Fruit fly (Drosophila melanogaster) whole organism, embryonic: Measurements from ENCODE around the gene mthl14.

ENCODE experiments used
- Asciz ChIP-seq: fragments of 200-800 bp; sonication (Bioruptor generic); optimal IDR thresholded peaks from 2 replicates; lab custom pipeline; 2017; ENCODE audit warnings: missing biosample characterization, mild to moderate bottlenecking, missing genetic modification characterization, missing genetic modification reagents
- Atf-2 ChIP-seq: fragments of 200-800 bp; sonication (Bioruptor generic); optimal IDR thresholded peaks from 2 replicates; lab custom pipeline; 2016; ENCODE audit warnings: missing biosample characterization, missing genetic modification characterization
- BtbVII ChIP-seq: fragments of 200-800 bp; sonication (Bioruptor generic); optimal IDR thresholded peaks from 3 replicates; lab custom pipeline; 2017; ENCODE audit warnings: missing biosample characterization, mild to moderate bottlenecking, missing genetic modification characterization
- CG1024 ChIP-seq: fragments of 200-800 bp; sonication (Bioruptor generic); IDR thresholded peaks from 2 replicates; pipeline ENCODE4 v1.3.6; 2022; ENCODE audit warnings: missing biosample characterization, missing genetic modification characterization
- CG10366 ChIP-seq: fragments of 200-800 bp; sonication (Bioruptor generic); IDR thresholded peaks from 2 replicates; pipeline ENCODE4 v1.3.6; 2022; ENCODE audit warnings: missing biosample characterization, missing genetic modification characterization
- CG10431 ChIP-seq: fragments of 200-800 bp; sonication (Bioruptor generic); optimal IDR thresholded peaks from 3 replicates; lab custom pipeline; 2018; ENCODE audit warnings: missing biosample characterization, mild to moderate bottlenecking, missing genetic modification characterization
- CG11504 ChIP-seq: fragments of 200-800 bp; sonication (Bioruptor generic); optimal IDR thresholded peaks from 3 replicates; lab custom pipeline; 2019; ENCODE audit warnings: missing biosample characterization, mild to moderate bottlenecking, missing genetic modification characterization, moderate library complexity
- CG13287 ChIP-seq: fragments of 200-800 bp; sonication (Bioruptor generic); IDR thresholded peaks from 2 replicates; pipeline ENCODE4 v1.3.6; 2022; ENCODE audit warnings: missing biosample characterization, missing genetic modification characterization; ENCODE audit not compliant: partially characterized antibody
- CG13296 ChIP-seq: fragments of 200-800 bp; sonication (Bioruptor generic); optimal IDR thresholded peaks from 3 replicates; lab custom pipeline; 2018; ENCODE audit warnings: missing biosample characterization, mild to moderate bottlenecking, missing genetic modification characterization
- CG13424 ChIP-seq: fragments of 200-800 bp; sonication (Bioruptor generic); optimal IDR thresholded peaks from 2 replicates; lab custom pipeline; 2019; ENCODE audit warnings: missing biosample characterization, mild to moderate bottlenecking, missing genetic modification characterization, moderate library complexity
- CG14860 ChIP-seq: fragments of 200-800 bp; sonication (Bioruptor generic); IDR thresholded peaks from 3 replicates; pipeline ENCODE4 v1.3.6; 2022; ENCODE audit warnings: missing biosample characterization, missing genetic modification characterization; ENCODE audit not compliant: partially characterized antibody
- CG15269 ChIP-seq: fragments of 200-800 bp; sonication (Bioruptor generic); optimal IDR thresholded peaks from 2 replicates; lab custom pipeline; 2018; ENCODE audit warnings: missing biosample characterization, mild to moderate bottlenecking, missing genetic modification characterization, moderate library complexity
- CG15514 ChIP-seq: fragments of 200-800 bp; sonication (Bioruptor generic); optimal IDR thresholded peaks from 3 replicates; lab custom pipeline; 2017; ENCODE audit warnings: missing biosample characterization, missing genetic modification characterization, mild to moderate bottlenecking, moderate library complexity, missing genetic modification reagents
- CG17829 ChIP-seq: fragments of 200-800 bp; optimal IDR thresholded peaks from 2 replicates; lab custom pipeline; 2019; ENCODE audit warnings: missing biosample characterization, mild to moderate bottlenecking, missing genetic modification characterization, moderate library complexity
- CG18262 ChIP-seq: fragments of 200-800 bp; optimal IDR thresholded peaks from 3 replicates; lab custom pipeline; 2019; ENCODE audit warnings: missing biosample characterization, mild to moderate bottlenecking, missing genetic modification characterization, moderate library complexity
- CG30403 ChIP-seq: fragments of 200-800 bp; sonication (Bioruptor generic); optimal IDR thresholded peaks from 3 replicates; lab custom pipeline; 2016; ENCODE audit warnings: missing biosample characterization, missing genetic modification characterization
- CG3065 ChIP-seq: fragments of 200-800 bp; sonication (Bioruptor generic); optimal IDR thresholded peaks from 2 replicates; lab custom pipeline; 2016; ENCODE audit warnings: missing biosample characterization, missing genetic modification characterization
- CG31388 ChIP-seq: fragments of 200-800 bp; sonication (Bioruptor generic); optimal IDR thresholded peaks from 2 replicates; lab custom pipeline; 2016; ENCODE audit warnings: missing biosample characterization, missing genetic modification characterization
- CG33557 ChIP-seq: fragments of 200-800 bp; sonication (Bioruptor generic); optimal IDR thresholded peaks from 2 replicates; lab custom pipeline; 2019; ENCODE audit warnings: missing biosample characterization, mild to moderate bottlenecking, missing genetic modification characterization, moderate library complexity
- CG6813 ChIP-seq: fragments of 200-800 bp; sonication (Bioruptor generic); optimal IDR thresholded peaks from 2 replicates; lab custom pipeline; 2017; ENCODE audit warnings: missing biosample characterization, missing genetic modification characterization, mild to moderate bottlenecking, moderate library complexity, missing genetic modification reagents
- CG7372 ChIP-seq: fragments of 200-800 bp; sonication (Bioruptor generic); IDR thresholded peaks from 2 replicates; pipeline ENCODE4 v1.3.6; 2022; ENCODE audit warnings: missing biosample characterization, missing genetic modification characterization
- CG7963 ChIP-seq: fragments of 200-800 bp; sonication (Bioruptor generic); IDR thresholded peaks from 3 replicates; pipeline ENCODE4 v1.3.6; 2022; ENCODE audit warnings: missing biosample characterization, missing genetic modification characterization; ENCODE audit not compliant: partially characterized antibody
- Camta ChIP-seq: fragments of 200-800 bp; sonication (Bioruptor generic); optimal IDR thresholded peaks from 2 replicates; lab custom pipeline; 2016; ENCODE audit warnings: missing biosample characterization, missing genetic modification characterization
- CkIIα-i1 ChIP-seq: fragments of 200-800 bp; sonication (Bioruptor generic); IDR thresholded peaks from 2 replicates; pipeline ENCODE4 v1.3.6; 2022; ENCODE audit warnings: missing biosample characterization, missing genetic modification characterization
- D ChIP-seq, 2 experiments: fragments of 200-800 bp in 1 of 2; fragments of >200 bp in 1 of 2; sonication (Bioruptor generic) in 1 of 2; optimal IDR thresholded peaks; 2 replicates in 1 of 2; 3 replicates in 1 of 2; lab custom pipeline; 2017; ENCODE audit warnings: mild to moderate bottlenecking in 1 of 2, missing biosample characterization in 1 of 2, missing genetic modification characterization in 1 of 2, missing genetic modification reagents in 1 of 2
- Hr51 ChIP-seq, 2 experiments: fragments of 200-800 bp; sonication (Bioruptor generic); optimal IDR thresholded peaks; 2 replicates in 1 of 2; 3 replicates in 1 of 2; lab custom pipeline; 2016 to 2018; ENCODE audit warnings: missing biosample characterization in 2 of 2, missing genetic modification characterization in 2 of 2, mild to moderate bottlenecking in 1 of 2, moderate library complexity in 1 of 2
- Hr78 ChIP-seq, 2 experiments: fragments of 200-800 bp in 1 of 2; fragments of >200 bp in 1 of 2; sonication (Bioruptor generic) in 1 of 2; optimal IDR thresholded peaks; 2 replicates each; lab custom pipeline; 2017 to 2019; ENCODE audit warnings: missing biosample characterization in 2 of 2, missing genetic modification characterization in 2 of 2, mild to moderate bottlenecking in 1 of 2, moderate library complexity in 1 of 2
- MBD-R2 ChIP-seq: fragments of 200-800 bp; sonication (Bioruptor generic); IDR thresholded peaks from 2 replicates; pipeline ENCODE4 v1.3.6; 2022; ENCODE audit warnings: missing biosample characterization, missing genetic modification characterization
- Med ChIP-seq: fragments of 200-800 bp; sonication (Bioruptor generic); peaks from one replicate; lab custom pipeline; 2016; ENCODE audit warnings: missing biosample characterization, missing genetic modification characterization, mild to moderate bottlenecking, inconsistent platforms, moderate library complexity
- NFAT ChIP-seq: fragments of 200-800 bp; sonication (Bioruptor generic); IDR thresholded peaks from 2 replicates; pipeline ENCODE4 v1.3.6; 2022; ENCODE audit warnings: missing biosample characterization, missing genetic modification characterization
- Rx ChIP-seq: fragments of 200-800 bp; sonication (Bioruptor generic); IDR thresholded peaks from 2 replicates; pipeline ENCODE4 v1.3.6; 2022; ENCODE audit warnings: missing biosample characterization, missing genetic modification characterization
- Sin3A ChIP-seq: fragments of >200 bp; optimal IDR thresholded peaks from 2 replicates; lab custom pipeline; 2018
- ab ChIP-seq: fragments of 200-800 bp; sonication (Bioruptor generic); optimal IDR thresholded peaks from 2 replicates; lab custom pipeline; 2016; ENCODE audit warnings: missing biosample characterization, missing genetic modification characterization
- ac ChIP-seq: fragments of 200-800 bp; sonication (Bioruptor generic); optimal IDR thresholded peaks from 3 replicates; lab custom pipeline; 2017; ENCODE audit warnings: missing biosample characterization, mild to moderate bottlenecking, missing genetic modification characterization
- da ChIP-seq: fragments of 200-800 bp; sonication (Bioruptor generic); optimal IDR thresholded peaks from 2 replicates; lab custom pipeline; 2016; ENCODE audit warnings: missing biosample characterization, missing genetic modification characterization
- dati ChIP-seq: fragments of 200-800 bp; sonication (Bioruptor generic); IDR thresholded peaks from 2 replicates; pipeline ENCODE4 v1.3.6; 2022; ENCODE audit warnings: missing biosample characterization, missing genetic modification characterization
- exex ChIP-seq: fragments of 200-800 bp; sonication (Bioruptor generic); optimal IDR thresholded peaks from 4 replicates; lab custom pipeline; 2018; ENCODE audit warnings: missing biosample characterization, mild to moderate bottlenecking, missing genetic modification characterization, moderate library complexity
- eyg ChIP-seq: fragments of 200-800 bp; sonication (Bioruptor generic); optimal IDR thresholded peaks from 3 replicates; lab custom pipeline; 2016; ENCODE audit warnings: missing biosample characterization, missing genetic modification characterization
- insv ChIP-seq, 2 experiments: fragments of 200-800 bp; sonication (Bioruptor generic); optimal IDR thresholded peaks; 3 replicates each; lab custom pipeline; 2016 to 2018; ENCODE audit warnings: missing biosample characterization in 2 of 2, missing genetic modification characterization in 2 of 2
- kay ChIP-seq: fragments of 200-800 bp; sonication (Bioruptor generic); optimal IDR thresholded peaks from 2 replicates; lab custom pipeline; 2016; ENCODE audit warnings: missing biosample characterization, missing genetic modification characterization
- mld ChIP-seq: fragments of 200-800 bp; sonication (Bioruptor generic); IDR thresholded peaks from 3 replicates; pipeline ENCODE4 v1.3.6; 2022; ENCODE audit warnings: missing biosample characterization, missing genetic modification characterization; ENCODE audit not compliant: partially characterized antibody
- nmo ChIP-seq: fragments of 200-800 bp; sonication (Bioruptor generic); optimal IDR thresholded peaks from 2 replicates; lab custom pipeline; 2018; ENCODE audit warnings: missing biosample characterization, mild to moderate bottlenecking, missing genetic modification characterization, moderate library complexity
- repo ChIP-seq: fragments of 200-800 bp; sonication (Bioruptor generic); optimal IDR thresholded peaks from 2 replicates; lab custom pipeline; 2016; ENCODE audit warnings: missing biosample characterization, missing genetic modification characterization
- shn ChIP-seq: fragments of 200-800 bp; sonication (Bioruptor generic); optimal IDR thresholded peaks from 3 replicates; lab custom pipeline; 2016; ENCODE audit warnings: missing biosample characterization, missing genetic modification characterization
- sug ChIP-seq: fragments of 200-800 bp; optimal IDR thresholded peaks from 2 replicates; lab custom pipeline; 2019; ENCODE audit warnings: missing biosample characterization, mild to moderate bottlenecking, missing genetic modification characterization, moderate library complexity
- wor ChIP-seq: fragments of 200-800 bp; sonication (Bioruptor generic); IDR thresholded peaks from 2 replicates; pipeline ENCODE4 v1.3.6; 2022; ENCODE audit warnings: missing biosample characterization, missing genetic modification characterization
- zen2 ChIP-seq: fragments of 200-800 bp; sonication (Bioruptor generic); IDR thresholded peaks from 3 replicates; pipeline ENCODE4 v1.3.6; 2022; ENCODE audit warnings: missing biosample characterization, missing genetic modification characterization; ENCODE audit not compliant: partially characterized antibody

mthl14 gene

DNA sequence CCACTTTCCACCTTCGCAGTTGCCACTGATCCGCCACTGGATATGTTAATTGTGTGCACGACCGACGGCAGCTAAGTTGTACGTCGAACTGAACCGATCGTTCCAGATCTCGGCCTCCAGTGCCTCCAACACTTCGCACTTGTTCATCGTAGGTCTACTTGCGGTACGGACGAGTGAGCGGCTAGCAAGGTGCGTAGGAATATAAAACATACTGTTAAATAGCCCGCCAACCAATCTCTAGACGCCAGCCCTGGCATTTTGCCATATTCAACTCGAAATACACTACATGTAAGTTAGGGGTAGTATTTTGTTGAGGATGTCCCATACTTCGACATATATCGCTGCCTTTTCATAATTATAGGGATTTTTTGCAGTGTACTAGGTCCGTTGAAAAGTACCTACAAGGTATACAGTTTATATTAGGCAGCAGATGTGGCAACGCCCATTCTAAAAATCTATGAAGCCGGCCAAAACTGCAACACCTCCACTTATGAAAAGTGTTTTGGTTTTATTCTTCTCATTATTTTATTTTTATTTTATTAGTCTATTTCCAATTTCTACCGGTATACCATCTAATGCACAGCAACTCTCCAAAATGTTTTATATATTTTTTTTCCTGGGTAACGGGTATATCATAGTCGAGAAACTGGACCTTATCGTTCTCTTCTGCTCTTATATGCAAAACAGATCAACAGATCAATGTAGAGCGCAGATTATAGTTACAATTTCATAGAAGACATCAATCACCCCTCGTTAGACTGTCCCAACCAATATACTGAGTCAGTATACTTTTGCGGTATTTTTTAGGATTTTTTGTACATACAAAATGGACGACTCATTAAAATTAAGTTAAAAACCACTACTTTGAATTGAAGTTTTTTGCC, 24.0 kb upstream of the mthl14 start, which contains the start of the genes pyx and CG33229 (continued):
- TF ChIP-seq ab (GFP tag; lab: Kevin White, UChicago): peak; percentile 75
- TF ChIP-seq kay (GFP tag; lab: Kevin White, UChicago): peak; percentile 68
- TF ChIP-seq CG3065 (GFP tag; lab: Kevin White, UChicago): peak; percentile 44
- TF ChIP-seq exex (tag; lab: Kevin White, UChicago): peak; percentile 60
- peak; percentile 91 for TF ChIP-seq nmo (GFP tag; lab: Kevin White, UChicago)
- peak; percentile 92 for TF ChIP-seq sug (tag; lab: Kevin White, UChicago)
- peak; percentile 78 for TF ChIP-seq CG10431 (GFP tag; lab: Kevin White, UChicago)
- TF ChIP-seq CG10366 (GFP tag; lab: Robert Waterston, UW): peak; percentile 80
- peak in 1 of 2 experiments; percentile 57 for TF ChIP-seq insv (GFP tag; optimal IDR thresholded peaks at IDR 0.05; lab: Kevin White, UChicago)
- TF ChIP-seq Hr78 (GFP tag; optimal IDR thresholded peaks at IDR 0.05; lab: Kevin White, UChicago): peak in 1 of 2 experiments; percentile 40
- peak; percentile 56 for TF ChIP-seq Rx (GFP tag; lab: Robert Waterston, UW)
- TF ChIP-seq Atf-2: peak; percentile 78
- TF ChIP-seq CG6813: peak; percentile 68
- no peak for TF ChIP-seq Sin3A
- peak; percentile 71 for TF ChIP-seq CG17829 (tag; lab: Kevin White, UChicago)
- no peak for TF ChIP-seq CG14860 (GFP tag; lab: Robert Waterston, UW)
- TF ChIP-seq CG33557 (GFP tag; lab: Kevin White, UChicago): peak; percentile 41
- TF ChIP-seq MBD-R2 (GFP tag; lab: Robert Waterston, UW): peak; percentile 51; the same call in 1 of the 2 replicates
- TF ChIP-seq CG31388 (GFP tag; lab: Kevin White, UChicago): peak; percentile 63
- peak; percentile 88 for TF ChIP-seq CG15269 (tag; lab: Kevin White, UChicago)
- no peak for TF ChIP-seq dati
- TF ChIP-seq CG7963: no peak
- TF ChIP-seq D (optimal IDR thresholded peaks at IDR 0.05; lab: Kevin White, UChicago): no peak
- TF ChIP-seq D (GFP tag; optimal IDR thresholded peaks at IDR 0.05; lab: Kevin White, UChicago): peak; percentile 76
- TF ChIP-seq mld (GFP tag; lab: Robert Waterston, UW): no peak
- peak; percentile 78 for TF ChIP-seq shn
- peak; percentile 71 to 84 for TF ChIP-seq Hr51 (GFP tag; optimal IDR thresholded peaks at IDR 0.05; lab: Kevin White, UChicago)
- TF ChIP-seq da (GFP tag; lab: Kevin White, UChicago): peak; percentile 61
- peak; percentile 89 for TF ChIP-seq NFAT (GFP tag; lab: Robert Waterston, UW)
- peak; percentile 84 for TF ChIP-seq CG18262
- TF ChIP-seq CG15514 (GFP tag; lab: Kevin White, UChicago): peak; percentile 65
- peak; percentile 87 for TF ChIP-seq CG13424 (tag; lab: Kevin White, UChicago)
- TF ChIP-seq CkIIα-i1 (GFP tag; lab: Robert Waterston, UW): 0 out of 2 replicates have a peak, but pooled peaks have one; percentile 11
- TF ChIP-seq Med (GFP tag; lab: Kevin White, UChicago): peak; percentile 95
- TF ChIP-seq CG1024 (GFP tag; lab: Robert Waterston, UW): peak; percentile 55; the same call in 1 of the 2 replicates
- TF ChIP-seq repo (GFP tag; lab: Kevin White, UChicago): peak; percentile 57
- peak; percentile 80 for TF ChIP-seq Camta (GFP tag; lab: Kevin White, UChicago)
- TF ChIP-seq CG13287: peak; percentile 28; the same call in 1 of the 2 replicates
- peak; percentile 87 for TF ChIP-seq CG11504 (tag; lab: Kevin White, UChicago)
- peak; percentile 62 for TF ChIP-seq BtbVII (GFP tag; lab: Kevin White, UChicago)
- TF ChIP-seq CG7372 (GFP tag; lab: Robert Waterston, UW): peak; percentile 87
- peak; percentile 48 for TF ChIP-seq eyg (GFP tag; lab: Kevin White, UChicago)
- peak; percentile 64 for TF ChIP-seq Asciz (GFP tag; lab: Kevin White, UChicago)
- peak; percentile 95 for TF ChIP-seq CG30403 (GFP tag; lab: Kevin White, UChicago)
- TF ChIP-seq zen2 (GFP tag; lab: Robert Waterston, UW): no peak
- TF ChIP-seq CG13296 (GFP tag; lab: Kevin White, UChicago): peak; percentile 77
- TF ChIP-seq ac (GFP tag; lab: Kevin White, UChicago): no peak
- TF ChIP-seq wor (GFP tag; lab: Robert Waterston, UW): peak; percentile 68
